Fruit fly (Drosophila melanogaster): ENCODE results near the gene CkIIalpha-i1.

CkIIalpha-i1 gene

DNA sequence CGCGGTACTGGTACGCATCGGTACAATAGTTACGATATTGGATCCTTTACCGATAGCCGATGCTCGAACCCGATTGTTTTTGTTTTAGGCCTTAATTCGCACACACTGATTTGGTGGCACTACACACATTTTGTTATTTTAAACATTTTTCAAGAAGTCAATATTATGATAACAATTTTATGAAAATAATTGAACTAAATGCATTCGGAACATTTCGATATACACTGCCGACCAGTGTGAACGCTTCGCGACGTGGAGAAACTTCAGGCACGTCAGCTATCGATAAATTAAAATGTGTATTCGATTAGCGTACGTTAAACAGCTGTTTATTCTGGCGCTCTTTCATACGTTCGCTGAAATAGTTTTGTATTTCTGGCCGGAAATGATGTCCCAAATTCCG lies 15.4 kb downstream of the CkIIalpha-i1 start, which contains the start of gene CG12713 (continued):
- TF ChIP-seq CG18262 (tag; optimal IDR thresholded peaks at IDR 0.05) (peak; percentile 14), pzg (GFP tag; optimal IDR thresholded peaks at IDR 0.05) (peak; percentile 89), CG12299 (tag; optimal IDR thresholded peaks at IDR 0.05) (peak; percentile 38), run (tag; optimal IDR thresholded peaks at IDR 0.05) (no peak), Fer2 (tag; optimal IDR thresholded peaks at IDR 0.05) (no peak), Awh (GFP tag; IDR thresholded peaks at IDR 0.05) (no peak), CG15269 (tag; optimal IDR thresholded peaks at IDR 0.05) (no peak), ken (GFP tag; IDR thresholded peaks at IDR 0.05) (no peak), knrl (GFP tag; IDR thresholded peaks at IDR 0.05; ENCODE audit: partially characterized antibody) (peak; percentile 87), scrt (GFP tag; optimal IDR thresholded peaks at IDR 0.05) (no peak), CG31224 (GFP tag; IDR thresholded peaks at IDR 0.05) (no peak), Lpt (GFP tag; optimal IDR thresholded peaks at IDR 0.05) (no peak), CG14965 (GFP tag; optimal IDR thresholded peaks at IDR 0.05; ENCODE audit: borderline replicate concordance) (no peak), Dip2 (GFP tag; IDR thresholded peaks at IDR 0.05) (no peak), CG10321 (GFP tag; IDR thresholded peaks at IDR 0.05) (no peak), btn (GFP tag; optimal IDR thresholded peaks at IDR 0.05) (no peak), slbo (GFP tag; IDR thresholded peaks at IDR 0.05) (peak; percentile 48), dimm (GFP tag; IDR thresholded peaks at IDR 0.05) (no peak), CG31441 (GFP tag; IDR thresholded peaks at IDR 0.05) (peak; percentile 43; the same call in 1 of the 2 replicates), CG10274 (GFP tag; optimal IDR thresholded peaks at IDR 0.05) (no peak), Oli (tag; optimal IDR thresholded peaks at IDR 0.05) (no peak), CG14441 (GFP tag; IDR thresholded peaks at IDR 0.05) (no peak), tap (tag; optimal IDR thresholded peaks at IDR 0.05) (no peak), Doc2 (GFP tag; IDR thresholded peaks at IDR 0.05) (no peak), ewg (GFP tag; optimal IDR thresholded peaks at IDR 0.05) (no peak), Drgx (GFP tag; IDR thresholded peaks at IDR 0.05) (no peak), CG32532 (GFP tag; IDR thresholded peaks at IDR 0.05) (no peak), CG9609 (GFP tag; optimal IDR thresholded peaks at IDR 0.05) (no peak), sc (optimal IDR thresholded peaks at IDR 0.05) (no peak), sc (GFP tag; optimal IDR thresholded peaks at IDR 0.05) (no peak), CG7928 (GFP tag; optimal IDR thresholded peaks at IDR 0.05) (no peak), Hr3 (GFP tag; optimal IDR thresholded peaks at IDR 0.05) (no peak), Atf3 (GFP tag; optimal IDR thresholded peaks at IDR 0.05) (no peak), BtbVII (GFP tag; optimal IDR thresholded peaks at IDR 0.05) (no peak), CG17829 (tag; optimal IDR thresholded peaks at IDR 0.05) (peak; percentile 59), sqz (GFP tag; optimal IDR thresholded peaks at IDR 0.05) (no peak), CG10654 (GFP tag; optimal IDR thresholded peaks at IDR 0.05) (no peak), ase (GFP tag; IDR thresholded peaks at IDR 0.05) (no peak), HHEX (GFP tag; optimal IDR thresholded peaks at IDR 0.05) (no peak), Gsc (GFP tag; IDR thresholded peaks at IDR 0.05) (no peak), CG4328 (GFP tag; optimal IDR thresholded peaks at IDR 0.05) (no peak), CG8765 (GFP tag; IDR thresholded peaks at IDR 0.05) (no peak), H15 (GFP tag; IDR thresholded peaks at IDR 0.05) (no peak), CG13624 (GFP tag; optimal IDR thresholded peaks at IDR 0.05) (peak; percentile 32), toy (GFP tag; IDR thresholded peaks at IDR 0.05) (no peak), CG2712 (tag; optimal IDR thresholded peaks at IDR 0.05) (peak; percentile 44), CG6791 (GFP tag; IDR thresholded peaks at IDR 0.05; ENCODE audit: partially characterized antibody) (peak; percentile 89; the same call in 2 of the 3 replicates), Doc3 (GFP tag; IDR thresholded peaks at IDR 0.05; ENCODE audit: partially characterized antibody) (peak; percentile 81), Usf (GFP tag; optimal IDR thresholded peaks at IDR 0.05) (no peak), lilli (GFP tag; optimal IDR thresholded peaks at IDR 0.05) (peak; percentile 24), CG11560 (tag; IDR thresholded peaks at IDR 0.05) (peak; percentile 98), Fer3 (tag; optimal IDR thresholded peaks at IDR 0.05) (no peak), lbe (GFP tag; optimal IDR thresholded peaks at IDR 0.05) (no peak)
